Worm (Caenorhabditis elegans): Measurements from ENCODE around the gene spt-4.

DNA sequence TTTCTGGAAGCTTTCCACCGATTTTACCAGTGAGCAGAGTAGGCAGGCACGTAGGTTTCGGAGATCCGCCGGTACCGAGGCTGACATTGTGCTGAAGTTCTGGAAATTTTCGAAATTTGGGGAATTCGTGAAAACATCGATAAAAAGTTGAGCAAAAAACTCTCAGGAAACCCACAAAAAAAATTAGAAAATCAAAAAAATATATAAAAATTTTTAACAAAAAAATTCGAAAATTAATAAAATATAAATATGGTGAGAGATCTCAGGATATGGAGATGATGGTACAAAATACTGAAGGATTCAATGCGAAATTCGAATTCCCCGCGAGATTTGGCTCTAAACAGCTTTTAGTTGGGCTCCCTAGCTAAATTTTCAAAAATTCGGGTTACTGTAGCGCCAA, at the start of gene spt-4:
- TF ChIP-seq jun-1 (tag; optimal IDR thresholded peaks at IDR 0.05) (no peak), nhr-237 (tag; optimal IDR thresholded peaks at IDR 0.05) (no peak), ceh-16 (tag; optimal IDR thresholded peaks at IDR 0.05) (no peak), egl-27 (tag; optimal IDR thresholded peaks at IDR 0.05) (no peak), sea-2 (GFP tag; optimal IDR thresholded peaks at IDR 0.05) (no peak), daf-12 (tag; optimal IDR thresholded peaks at IDR 0.05) (no peak), fos-1 (tag; optimal IDR thresholded peaks at IDR 0.05) (no peak), skn-1 (tag; optimal IDR thresholded peaks at IDR 0.05) (no peak), elt-1 (tag; optimal IDR thresholded peaks at IDR 0.05) (no peak)

Data from whole organism, L3 larva.